Fruit fly (Drosophila melanogaster) whole organism, embryonic: ENCODE data around the gene pod1.

Experiments
- Abd-B ChIP-seq: fragments of 200-800 bp; sonication (Bioruptor generic); optimal IDR thresholded peaks from 2 replicates; lab custom pipeline; 2018; ENCODE audit warnings: missing biosample characterization, mild to moderate bottlenecking, missing genetic modification characterization, moderate library complexity
- Bteb2 ChIP-seq: fragments of 200-800 bp; sonication (Bioruptor generic); optimal IDR thresholded peaks from 2 replicates; lab custom pipeline; 2016; ENCODE audit warnings: missing biosample characterization, missing genetic modification characterization
- CG10209 ChIP-seq: fragments of 200-800 bp; sonication (Bioruptor generic); optimal IDR thresholded peaks from 3 replicates; lab custom pipeline; 2017; ENCODE audit warnings: missing biosample characterization, mild to moderate bottlenecking, missing genetic modification characterization, missing genetic modification reagents
- CG1024 ChIP-seq: fragments of 200-800 bp; sonication (Bioruptor generic); IDR thresholded peaks from 2 replicates; pipeline ENCODE4 v1.3.6; 2022; ENCODE audit warnings: missing biosample characterization, missing genetic modification characterization
- CG10462 ChIP-seq: fragments of 200-800 bp; sonication (Bioruptor generic); optimal IDR thresholded peaks from 2 replicates; lab custom pipeline; 2016; ENCODE audit warnings: missing biosample characterization, missing genetic modification characterization
- CG10979 ChIP-seq: fragments of 200-800 bp; sonication (Bioruptor generic); optimal IDR thresholded peaks from 2 replicates; lab custom pipeline; 2018; ENCODE audit warnings: missing biosample characterization, mild to moderate bottlenecking, missing genetic modification characterization, moderate library complexity
- CG11695 ChIP-seq: fragments of 200-800 bp; sonication (Bioruptor generic); IDR thresholded peaks from 3 replicates; pipeline ENCODE4 v1.3.6; 2022; ENCODE audit warnings: missing biosample characterization, missing genetic modification characterization
- CG12219 ChIP-seq: fragments of 200-800 bp; sonication (Bioruptor generic); optimal IDR thresholded peaks from 3 replicates; lab custom pipeline; 2018; ENCODE audit warnings: missing biosample characterization, mild to moderate bottlenecking, missing genetic modification characterization
- CG12391 ChIP-seq: fragments of 200-800 bp; sonication (Bioruptor generic); optimal IDR thresholded peaks from 3 replicates; lab custom pipeline; 2018; ENCODE audit warnings: missing biosample characterization, mild to moderate bottlenecking, missing genetic modification characterization, moderate library complexity
- CG14667 ChIP-seq: fragments of 200-800 bp; sonication (Bioruptor generic); IDR thresholded peaks from 2 replicates; pipeline ENCODE4 v1.3.6; 2022; ENCODE audit warnings: missing biosample characterization, missing genetic modification characterization
- CG14710 ChIP-seq: fragments of 200-800 bp; sonication (Bioruptor generic); optimal IDR thresholded peaks from 3 replicates; lab custom pipeline; 2019; ENCODE audit warnings: missing biosample characterization, mild to moderate bottlenecking, missing genetic modification characterization, moderate library complexity
- CG18764 ChIP-seq: fragments of 200-800 bp; sonication (Bioruptor generic); optimal IDR thresholded peaks from 3 replicates; lab custom pipeline; 2016; ENCODE audit warnings: missing biosample characterization, missing genetic modification characterization
- CG2129 ChIP-seq: fragments of 200-800 bp; sonication (Bioruptor generic); IDR thresholded peaks from 2 replicates; pipeline ENCODE4 v1.3.6; 2022; ENCODE audit warnings: missing biosample characterization, missing genetic modification characterization; ENCODE audit not compliant: partially characterized antibody
- CG2199 ChIP-seq: fragments of 200-800 bp; sonication (Bioruptor generic); IDR thresholded peaks from 3 replicates; pipeline ENCODE4 v1.3.6; 2022; ENCODE audit warnings: missing biosample characterization, missing genetic modification characterization
- CG3065 ChIP-seq: fragments of 200-800 bp; sonication (Bioruptor generic); optimal IDR thresholded peaks from 2 replicates; lab custom pipeline; 2016; ENCODE audit warnings: missing biosample characterization, missing genetic modification characterization
- CG3407 ChIP-seq: fragments of 200-800 bp; sonication (Bioruptor generic); optimal IDR thresholded peaks from 2 replicates; lab custom pipeline; 2018; ENCODE audit warnings: missing biosample characterization, mild to moderate bottlenecking, missing genetic modification characterization
- CG4424 ChIP-seq: fragments of 200-800 bp; sonication (Bioruptor generic); optimal IDR thresholded peaks from 3 replicates; lab custom pipeline; 2016; ENCODE audit warnings: missing biosample characterization, missing genetic modification characterization
- CG5245 ChIP-seq: fragments of 200-800 bp; sonication (Bioruptor generic); optimal IDR thresholded peaks from 3 replicates; lab custom pipeline; 2016; ENCODE audit warnings: missing biosample characterization, missing genetic modification characterization
- CG6689 ChIP-seq: fragments of 200-800 bp; sonication (Bioruptor generic); IDR thresholded peaks from 2 replicates; pipeline ENCODE4 v1.3.6; 2022; ENCODE audit warnings: missing biosample characterization, missing genetic modification characterization
- CG6791 ChIP-seq: fragments of 200-800 bp; sonication (Bioruptor generic); IDR thresholded peaks from 3 replicates; pipeline ENCODE4 v1.3.6; 2022; ENCODE audit warnings: missing biosample characterization, missing genetic modification characterization; ENCODE audit not compliant: partially characterized antibody
- CG7928 ChIP-seq: fragments of 200-800 bp; sonication (Bioruptor generic); optimal IDR thresholded peaks from 2 replicates; lab custom pipeline; 2017; ENCODE audit warnings: missing biosample characterization, mild to moderate bottlenecking, missing genetic modification characterization
- CG8924 ChIP-seq: fragments of 200-800 bp; optimal IDR thresholded peaks from 3 replicates; lab custom pipeline; 2019; ENCODE audit warnings: missing biosample characterization, mild to moderate bottlenecking, missing genetic modification characterization, moderate library complexity
- CG9609 ChIP-seq: fragments of 200-800 bp; sonication (Bioruptor generic); optimal IDR thresholded peaks from 3 replicates; lab custom pipeline; 2016; ENCODE audit warnings: missing biosample characterization, missing genetic modification characterization
- CG9932 ChIP-seq: fragments of 200-800 bp; sonication (Bioruptor generic); IDR thresholded peaks from 2 replicates; pipeline ENCODE4 v1.3.6; 2022; ENCODE audit warnings: missing biosample characterization, missing genetic modification characterization
- Deaf1 ChIP-seq: fragments of 200-800 bp; optimal IDR thresholded peaks from 3 replicates; lab custom pipeline; 2019; ENCODE audit warnings: missing biosample characterization, mild to moderate bottlenecking, missing genetic modification characterization, moderate library complexity
- Dip2 ChIP-seq: fragments of 200-800 bp; sonication (Bioruptor generic); IDR thresholded peaks from 2 replicates; pipeline ENCODE4 v1.3.6; 2022; ENCODE audit warnings: missing biosample characterization, missing genetic modification characterization
- Ets65A ChIP-seq: fragments of 200-800 bp; sonication (Bioruptor generic); peaks from one replicate; lab custom pipeline; 2016; ENCODE audit warnings: missing biosample characterization, missing genetic modification characterization
- Fer3 ChIP-seq: fragments of 200-800 bp; sonication (Bioruptor generic); optimal IDR thresholded peaks from 2 replicates; lab custom pipeline; 2018; ENCODE audit warnings: missing biosample characterization, mild to moderate bottlenecking, missing genetic modification characterization, moderate library complexity
- Hey ChIP-seq: fragments of 200-800 bp; sonication (Bioruptor generic); optimal IDR thresholded peaks from 3 replicates; lab custom pipeline; 2018; ENCODE audit warnings: missing biosample characterization, mild to moderate bottlenecking, missing genetic modification characterization
- Hr51 ChIP-seq, 2 experiments: fragments of 200-800 bp; sonication (Bioruptor generic); optimal IDR thresholded peaks; 2 replicates in 1 of 2; 3 replicates in 1 of 2; lab custom pipeline; 2016 to 2018; ENCODE audit warnings: missing biosample characterization in 2 of 2, missing genetic modification characterization in 2 of 2, mild to moderate bottlenecking in 1 of 2, moderate library complexity in 1 of 2
- Mad ChIP-seq: fragments of 200-800 bp; sonication (Bioruptor generic); optimal IDR thresholded peaks from 2 replicates; lab custom pipeline; 2016; ENCODE audit warnings: missing biosample characterization, missing genetic modification characterization
- Oaz ChIP-seq: fragments of 200-800 bp; sonication (Bioruptor generic); IDR thresholded peaks from 2 replicates; pipeline ENCODE4 v1.3.6; 2022; ENCODE audit warnings: missing biosample characterization, missing genetic modification characterization
- Sin3A ChIP-seq: fragments of >200 bp; optimal IDR thresholded peaks from 2 replicates; lab custom pipeline; 2018
- Sox100B ChIP-seq: fragments of 200-800 bp; sonication (Bioruptor generic); optimal IDR thresholded peaks from 3 replicates; lab custom pipeline; 2018; ENCODE audit warnings: missing biosample characterization, mild to moderate bottlenecking, missing genetic modification characterization
- Spps ChIP-seq: fragments of 200-800 bp; sonication (Bioruptor generic); optimal IDR thresholded peaks from 2 replicates; lab custom pipeline; 2018; ENCODE audit warnings: missing biosample characterization, mild to moderate bottlenecking, missing genetic modification characterization
- ash1 ChIP-seq: fragments of 200-800 bp; sonication (Bioruptor generic); optimal IDR thresholded peaks from 2 replicates; lab custom pipeline; 2018; ENCODE audit warnings: missing biosample characterization, mild to moderate bottlenecking, missing genetic modification characterization
- bowl ChIP-seq: fragments of 200-800 bp; sonication (Bioruptor generic); IDR thresholded peaks from 2 replicates; pipeline ENCODE4 v1.3.6; 2022; ENCODE audit warnings: missing biosample characterization, missing genetic modification characterization
- dpn ChIP-seq, 2 experiments: fragments of 200-800 bp; sonication (Bioruptor generic); optimal IDR thresholded peaks; 3 replicates each; lab custom pipeline; 2016; ENCODE audit warnings: missing biosample characterization in 2 of 2, missing genetic modification characterization in 2 of 2
- fd102C ChIP-seq: fragments of 200-800 bp; sonication (Bioruptor generic); optimal IDR thresholded peaks from 2 replicates; lab custom pipeline; 2018; ENCODE audit warnings: missing biosample characterization, mild to moderate bottlenecking, missing genetic modification characterization, moderate library complexity
- grau ChIP-seq: fragments of 200-800 bp; optimal IDR thresholded peaks from 3 replicates; lab custom pipeline; 2019; ENCODE audit warnings: missing biosample characterization, mild to moderate bottlenecking, missing genetic modification characterization, moderate library complexity
- ham ChIP-seq: fragments of 200-800 bp; sonication (Bioruptor generic); IDR thresholded peaks from 2 replicates; pipeline ENCODE4 v1.3.6; 2022; ENCODE audit warnings: missing biosample characterization, missing genetic modification characterization
- jing ChIP-seq: fragments of 200-800 bp; sonication (Bioruptor generic); optimal IDR thresholded peaks from 2 replicates; lab custom pipeline; 2018; ENCODE audit warnings: missing biosample characterization, mild to moderate bottlenecking, missing genetic modification characterization
- nerfin-2 ChIP-seq: fragments of 200-800 bp; sonication (Bioruptor generic); IDR thresholded peaks from 2 replicates; pipeline ENCODE4 v1.3.6; 2022; ENCODE audit warnings: missing biosample characterization, missing genetic modification characterization; ENCODE audit not compliant: partially characterized antibody
- pb ChIP-seq: fragments of 200-800 bp; sonication (Bioruptor generic); optimal IDR thresholded peaks from 3 replicates; lab custom pipeline; 2016; ENCODE audit warnings: missing biosample characterization, missing genetic modification characterization
- schlank ChIP-seq: fragments of 200-800 bp; sonication (Bioruptor generic); optimal IDR thresholded peaks from 2 replicates; lab custom pipeline; 2018; ENCODE audit warnings: missing biosample characterization, mild to moderate bottlenecking, missing genetic modification characterization
- sens-2 ChIP-seq: fragments of 200-800 bp; sonication (Bioruptor generic); IDR thresholded peaks from 2 replicates; pipeline ENCODE4 v1.3.6; 2022; ENCODE audit warnings: missing biosample characterization, missing genetic modification characterization
- sisA ChIP-seq: fragments of 200-800 bp; sonication (Bioruptor generic); IDR thresholded peaks from 2 replicates; pipeline ENCODE4 v1.3.6; 2022; ENCODE audit warnings: missing biosample characterization, missing genetic modification characterization
- sob ChIP-seq: fragments of 200-800 bp; sonication (Bioruptor generic); IDR thresholded peaks from 2 replicates; pipeline ENCODE4 v1.3.6; 2022; ENCODE audit warnings: missing biosample characterization, missing genetic modification characterization
- tna ChIP-seq: fragments of 200-800 bp; sonication (Bioruptor generic); IDR thresholded peaks from 2 replicates; pipeline ENCODE4 v1.3.6; 2022; ENCODE audit warnings: missing biosample characterization, missing genetic modification characterization; ENCODE audit not compliant: partially characterized antibody
- unc-4 ChIP-seq: fragments of 200-800 bp; sonication (Bioruptor generic); IDR thresholded peaks from 2 replicates; pipeline ENCODE4 v1.3.6; 2022; ENCODE audit warnings: missing biosample characterization, missing genetic modification characterization; ENCODE audit not compliant: partially characterized antibody
- wek ChIP-seq: fragments of 200-800 bp; sonication (Bioruptor generic); optimal IDR thresholded peaks from 3 replicates; lab custom pipeline; 2018; ENCODE audit warnings: missing biosample characterization, mild to moderate bottlenecking, missing genetic modification characterization, moderate library complexity

Gene pod1

DNA sequence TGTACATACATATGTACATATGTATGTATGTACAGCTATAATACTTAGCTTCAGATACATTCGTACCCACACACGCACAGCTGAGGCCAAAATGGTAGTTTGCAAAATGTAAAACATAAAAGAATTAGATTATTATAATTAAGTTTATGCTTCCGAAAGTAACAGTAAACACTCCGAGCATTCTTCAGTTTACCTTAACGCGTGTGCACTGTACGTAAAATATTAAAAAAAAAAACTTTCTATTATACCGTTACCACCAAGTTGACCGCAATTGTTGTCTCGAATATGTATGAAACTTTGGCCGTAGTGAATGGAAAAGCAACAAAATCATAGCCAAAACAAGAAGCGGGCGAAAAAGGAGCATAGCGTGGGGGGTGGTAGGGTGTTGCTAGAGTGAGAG lies 51.1 kb downstream of the pod1 start (continued):
- TF ChIP-seq CG2199 (GFP tag; lab: Robert Waterston, UW) (0 out of 3 replicates have a peak, but pooled peaks have one; percentile 78), wek (GFP tag; lab: Kevin White, UChicago) (no peak), CG14710 (tag; lab: Kevin White, UChicago) (peak; percentile 73), schlank (tag; lab: Kevin White, UChicago) (peak; percentile 47), CG6791 (GFP tag; lab: Robert Waterston, UW) (no peak), ash1 (GFP tag; lab: Kevin White, UChicago) (peak; percentile 51), CG7928 (GFP tag; lab: Kevin White, UChicago) (peak; percentile 59), Hey (tag; lab: Kevin White, UChicago) (no peak), Sox100B (GFP tag; lab: Kevin White, UChicago) (peak; percentile 80), CG2129 (GFP tag; lab: Robert Waterston, UW) (no peak), CG5245 (peak; percentile 50), Oaz (GFP tag; lab: Robert Waterston, UW) (peak; percentile 53; the same call in 1 of the 2 replicates), bowl (GFP tag; lab: Robert Waterston, UW) (no peak), sisA (peak; percentile 70), Deaf1 (tag; lab: Kevin White, UChicago) (peak; percentile 49), CG10979 (tag; lab: Kevin White, UChicago) (peak; percentile 83), Spps (peak; percentile 50), Hr51 (GFP tag; optimal IDR thresholded peaks at IDR 0.05; lab: Kevin White, UChicago) (peak; percentile 44 to 88), nerfin-2 (GFP tag; lab: Robert Waterston, UW) (no peak), CG3065 (GFP tag; lab: Kevin White, UChicago) (no peak), Mad (GFP tag; lab: Kevin White, UChicago) (peak; percentile 67), sob (GFP tag; lab: Robert Waterston, UW) (peak; percentile 86), CG18764 (peak; percentile 56), ham (no peak), CG8924 (peak; percentile 80), unc-4 (GFP tag; lab: Robert Waterston, UW) (no peak), pb (peak; percentile 3), sens-2 (GFP tag; lab: Robert Waterston, UW) (peak; percentile 48; the same call in 1 of the 2 replicates), Dip2 (GFP tag; lab: Robert Waterston, UW) (no peak), CG12391 (tag; lab: Kevin White, UChicago) (peak; percentile 84), CG6689 (peak; percentile 81), CG9609 (GFP tag; lab: Kevin White, UChicago) (peak; percentile 58), Ets65A (GFP tag; lab: Kevin White, UChicago) (peak; percentile 94), CG14667 (GFP tag; lab: Robert Waterston, UW) (peak; percentile 67; the same call in 1 of the 2 replicates), CG3407 (GFP tag; lab: Kevin White, UChicago) (peak; percentile 69), CG4424 (GFP tag; lab: Kevin White, UChicago) (peak; percentile 81), grau (tag; lab: Kevin White, UChicago) (peak; percentile 87), Bteb2 (GFP tag; lab: Kevin White, UChicago) (peak; percentile 70), Abd-B (GFP tag; lab: Kevin White, UChicago) (peak; percentile 65), CG10462 (GFP tag; lab: Kevin White, UChicago) (no peak), dpn (GFP tag; optimal IDR thresholded peaks at IDR 0.05; lab: Kevin White, UChicago) (peak; percentile 63 to 73), CG10209 (GFP tag; lab: Kevin White, UChicago) (peak; percentile 83), tna (GFP tag; lab: Robert Waterston, UW) (no peak), jing (GFP tag; lab: Kevin White, UChicago) (peak; percentile 46), Fer3 (tag; lab: Kevin White, UChicago) (peak; percentile 83), Sin3A (no peak), CG9932 (GFP tag; lab: Robert Waterston, UW) (peak; percentile 58), CG11695 (GFP tag; lab: Robert Waterston, UW) (peak; percentile 92), fd102C (GFP tag; lab: Kevin White, UChicago) (no peak), CG12219 (peak; percentile 72), CG1024 (GFP tag; lab: Robert Waterston, UW) (no peak)
